Worm (Caenorhabditis elegans): ENCODE data around the gene spe-29.

The spe-29 gene

DNA sequence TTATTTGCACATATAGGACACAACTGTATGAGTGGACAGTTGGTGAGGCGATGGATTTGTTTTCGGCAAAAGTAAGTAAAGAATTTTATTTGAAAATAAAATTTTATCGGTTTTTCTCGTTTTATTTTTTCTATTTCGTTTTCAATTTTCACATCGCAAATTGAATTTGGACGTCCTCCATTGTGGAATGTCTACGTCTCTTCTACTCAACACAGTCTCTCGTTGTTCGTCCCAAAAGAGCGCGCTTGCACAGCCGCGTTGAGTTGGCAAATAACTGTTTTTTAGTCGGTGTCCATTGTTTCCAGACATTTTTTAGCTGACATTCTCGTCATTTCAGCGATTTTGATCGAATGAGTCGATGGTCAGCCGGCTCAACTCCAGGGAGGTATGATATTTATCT lies 34.5 kb upstream of the spe-29 start:
- no peak for TF ChIP-seq ets-7 (tag; optimal IDR thresholded peaks at IDR 0.05)
- no peak for TF ChIP-seq scrt-1 (GFP tag; IDR thresholded peaks at IDR 0.05)
- no peak for TF ChIP-seq ceh-13 (GFP tag; optimal IDR thresholded peaks at IDR 0.05)
- TF ChIP-seq sea-1 (GFP tag; conservative IDR thresholded peaks at IDR 0.05), result no peak
- TF ChIP-seq ceh-36 (tag; optimal IDR thresholded peaks at IDR 0.05), result no peak
- no peak for TF ChIP-seq pes-1 (GFP tag; IDR thresholded peaks at IDR 0.05)
- no peak for TF ChIP-seq hmbx-1 (tag; optimal IDR thresholded peaks at IDR 0.05)
- TF ChIP-seq ama-1 (optimal IDR thresholded peaks at IDR 0.05), result no peak
- no peak for TF ChIP-seq B0310.2 (tag; optimal IDR thresholded peaks at IDR 0.05)
- no peak for TF ChIP-seq hmg-4 (GFP tag; optimal IDR thresholded peaks at IDR 0.05)
- no peak for TF ChIP-seq flt-1 (GFP tag; IDR thresholded peaks at IDR 0.05)
- TF ChIP-seq tbx-11 (GFP tag; IDR thresholded peaks at IDR 0.05), result no peak
- TF ChIP-seq F13C5.2 (tag; optimal IDR thresholded peaks at IDR 0.05), result no peak
- TF ChIP-seq hnd-1 (tag; optimal IDR thresholded peaks at IDR 0.05), result no peak
- no peak for TF ChIP-seq tbx-37 (GFP tag; conservative IDR thresholded peaks at IDR 0.05)

DNA sequence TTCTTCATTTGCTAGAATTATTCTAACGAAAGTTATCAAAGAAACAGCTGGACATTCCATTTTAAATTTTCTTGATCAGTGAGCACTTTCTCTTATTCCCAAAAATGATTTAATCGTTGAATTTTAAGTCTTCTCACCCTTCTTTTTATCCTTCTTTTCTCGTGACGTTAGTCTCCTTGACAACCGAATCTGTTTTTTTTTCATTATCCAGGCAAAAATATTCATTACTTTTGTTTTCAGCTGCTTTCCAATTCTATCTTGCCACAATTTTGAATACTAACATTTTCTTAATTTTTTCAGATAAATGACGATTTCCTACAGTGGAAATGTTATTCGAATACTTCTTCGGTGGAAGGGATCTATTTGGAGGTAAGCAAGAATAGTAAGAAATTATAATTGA lies 30.1 kb upstream of the spe-29 start, which contains the start of gene best-13:
Gene best-13, plus strand, starts transcription at position 301 of the 400 bp plus-strand sequence.
- TF ChIP-seq flt-1 (GFP tag; IDR thresholded peaks at IDR 0.05), result no peak
- no peak for TF ChIP-seq scrt-1 (GFP tag; IDR thresholded peaks at IDR 0.05)
- no peak for TF ChIP-seq aly-1 (tag; optimal IDR thresholded peaks at IDR 0.05)
- TF ChIP-seq F13C5.2 (tag; optimal IDR thresholded peaks at IDR 0.05), result no peak

DNA sequence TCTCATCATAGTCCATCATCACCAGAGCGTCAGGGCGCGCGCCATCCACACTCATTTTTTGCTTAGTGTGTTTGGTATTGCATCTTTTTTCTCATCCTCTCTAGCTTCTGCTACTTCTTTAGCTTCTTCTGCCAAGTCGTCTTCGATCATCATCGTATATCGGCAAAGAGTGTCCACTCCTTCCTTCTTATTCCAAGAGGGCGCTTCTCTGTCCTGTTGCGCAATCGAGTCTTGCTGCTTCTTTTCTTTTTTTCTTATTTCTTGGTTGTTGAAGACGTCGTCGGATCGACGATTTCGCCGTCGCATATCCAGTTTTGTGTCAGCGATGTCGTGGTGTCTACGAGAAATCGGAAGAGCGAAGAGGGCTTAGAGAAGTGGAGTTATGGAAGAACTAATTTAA lies 20.6 kb upstream of the spe-29 start:
- TF ChIP-seq pes-1 (GFP tag; IDR thresholded peaks at IDR 0.05), result no peak
- no peak for TF ChIP-seq aly-1 (tag; optimal IDR thresholded peaks at IDR 0.05)
- no peak for TF ChIP-seq ets-7 (tag; optimal IDR thresholded peaks at IDR 0.05)
- TF ChIP-seq tra-4 (tag; optimal IDR thresholded peaks at IDR 0.05), result no peak
- no peak for TF ChIP-seq sea-1 (GFP tag; conservative IDR thresholded peaks at IDR 0.05)
- TF ChIP-seq scrt-1 (GFP tag; IDR thresholded peaks at IDR 0.05), result no peak
- no peak for TF ChIP-seq ceh-36 (tag; optimal IDR thresholded peaks at IDR 0.05)
- no peak for TF ChIP-seq tbx-11 (GFP tag; IDR thresholded peaks at IDR 0.05)
- TF ChIP-seq hmbx-1 (tag; optimal IDR thresholded peaks at IDR 0.05), result no peak
- TF ChIP-seq ceh-13 (GFP tag; optimal IDR thresholded peaks at IDR 0.05), result no peak
- no peak for TF ChIP-seq hmg-4 (GFP tag; optimal IDR thresholded peaks at IDR 0.05)
- no peak for TF ChIP-seq tbx-37 (GFP tag; conservative IDR thresholded peaks at IDR 0.05)

DNA sequence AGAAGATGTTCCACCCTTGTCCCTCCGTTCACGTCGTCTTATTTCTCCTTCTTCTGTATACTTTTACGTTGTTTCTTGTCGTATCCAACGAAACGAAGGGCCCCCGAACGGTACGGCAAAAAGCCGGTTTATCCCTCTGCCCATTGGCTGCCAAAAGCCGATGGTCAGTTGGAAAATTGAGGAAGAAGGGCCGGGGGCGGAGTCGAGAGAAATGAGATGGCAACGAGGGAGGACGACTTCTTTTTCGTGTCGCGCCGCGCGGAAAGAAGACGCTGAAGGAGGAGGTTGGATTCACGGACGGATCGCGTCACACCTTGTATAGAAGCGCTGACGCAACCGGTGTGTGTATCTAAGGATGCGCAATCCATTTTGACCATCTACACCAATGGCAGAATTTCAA lies 18.6 kb upstream of the spe-29 start:
- TF ChIP-seq tbx-37 (GFP tag; conservative IDR thresholded peaks at IDR 0.05) (no peak), B0310.2 (tag; optimal IDR thresholded peaks at IDR 0.05) (no peak), aly-1 (tag; optimal IDR thresholded peaks at IDR 0.05) (no peak), pes-1 (GFP tag; IDR thresholded peaks at IDR 0.05) (no peak), tra-4 (tag; optimal IDR thresholded peaks at IDR 0.05) (no peak), ets-7 (tag; optimal IDR thresholded peaks at IDR 0.05) (no peak), F13C5.2 (tag; optimal IDR thresholded peaks at IDR 0.05) (no peak), ceh-13 (GFP tag; optimal IDR thresholded peaks at IDR 0.05) (no peak), ama-1 (optimal IDR thresholded peaks at IDR 0.05) (no peak), sea-1 (GFP tag; conservative IDR thresholded peaks at IDR 0.05) (no peak), scrt-1 (GFP tag; IDR thresholded peaks at IDR 0.05) (no peak)

DNA sequence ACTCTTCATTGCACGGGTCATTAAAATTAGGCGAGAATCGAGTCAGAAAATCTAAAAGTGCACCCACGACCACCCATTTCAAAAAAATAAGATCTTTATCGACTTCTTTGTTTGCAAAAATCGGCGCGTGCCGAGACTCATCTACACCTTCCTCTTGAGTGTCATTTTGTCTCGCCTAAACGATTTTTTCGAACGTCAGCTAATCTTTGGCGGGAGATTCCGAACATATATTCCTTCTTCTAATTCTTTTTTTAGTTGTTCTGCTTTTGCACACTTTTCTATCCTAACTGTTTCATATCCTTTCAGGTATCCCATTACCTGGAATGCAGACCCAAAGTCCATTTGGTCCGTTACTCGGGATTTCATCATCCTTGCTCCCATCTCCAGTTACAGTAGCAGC lies 17.5 kb upstream of the spe-29 start, which contains the start of gene bed-3:
Gene bed-3, plus strand, starts transcription at position 301 of the 400 bp plus-strand sequence.
- TF ChIP-seq ceh-36 (tag; optimal IDR thresholded peaks at IDR 0.05), result no peak
- no peak for TF ChIP-seq scrt-1 (GFP tag; IDR thresholded peaks at IDR 0.05)
- TF ChIP-seq B0310.2 (tag; optimal IDR thresholded peaks at IDR 0.05), result no peak
- TF ChIP-seq F13C5.2 (tag; optimal IDR thresholded peaks at IDR 0.05), result no peak
- TF ChIP-seq hmg-4 (GFP tag; optimal IDR thresholded peaks at IDR 0.05), result no peak
- no peak for TF ChIP-seq hmbx-1 (tag; optimal IDR thresholded peaks at IDR 0.05)
- TF ChIP-seq pes-1 (GFP tag; IDR thresholded peaks at IDR 0.05), result no peak
- no peak for TF ChIP-seq ama-1 (optimal IDR thresholded peaks at IDR 0.05)
- TF ChIP-seq tbx-11 (GFP tag; IDR thresholded peaks at IDR 0.05), result no peak
- no peak for TF ChIP-seq ets-7 (tag; optimal IDR thresholded peaks at IDR 0.05)
- TF ChIP-seq sea-1 (GFP tag; conservative IDR thresholded peaks at IDR 0.05), result no peak
- TF ChIP-seq hnd-1 (tag; optimal IDR thresholded peaks at IDR 0.05), result no peak
- no peak for TF ChIP-seq tbx-37 (GFP tag; conservative IDR thresholded peaks at IDR 0.05)
- no peak for TF ChIP-seq aly-1 (tag; optimal IDR thresholded peaks at IDR 0.05)
- no peak for TF ChIP-seq flt-1 (GFP tag; IDR thresholded peaks at IDR 0.05)
- no peak for TF ChIP-seq tra-4 (tag; optimal IDR thresholded peaks at IDR 0.05)
- TF ChIP-seq ceh-13 (GFP tag; optimal IDR thresholded peaks at IDR 0.05), result no peak

DNA sequence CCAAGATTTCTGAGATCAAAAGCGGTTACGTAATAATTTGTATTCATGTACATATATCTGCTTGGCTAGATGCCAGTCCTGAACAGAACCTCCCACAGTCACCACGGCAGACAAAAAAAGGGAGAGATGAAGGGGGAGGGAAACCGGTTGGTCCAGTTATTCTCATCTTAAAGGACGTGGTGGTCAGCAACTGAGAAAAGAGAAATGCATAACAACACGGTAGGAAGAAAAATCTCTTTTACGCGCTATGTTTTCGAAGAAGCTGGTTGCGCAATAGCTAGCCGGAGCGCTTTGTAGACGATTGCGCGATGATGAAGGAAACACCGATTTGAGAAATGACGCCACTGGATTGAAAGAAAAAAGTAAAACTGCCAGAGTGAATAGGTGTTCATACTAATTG lies 15.7 kb upstream of the spe-29 start:
- no peak for TF ChIP-seq hmg-4 (GFP tag; optimal IDR thresholded peaks at IDR 0.05)
- no peak for TF ChIP-seq ceh-13 (GFP tag; optimal IDR thresholded peaks at IDR 0.05)
- no peak for TF ChIP-seq tbx-11 (GFP tag; IDR thresholded peaks at IDR 0.05)
- TF ChIP-seq ama-1 (optimal IDR thresholded peaks at IDR 0.05), result no peak
- TF ChIP-seq F13C5.2 (tag; optimal IDR thresholded peaks at IDR 0.05), result no peak
- TF ChIP-seq pes-1 (GFP tag; IDR thresholded peaks at IDR 0.05), result no peak
- TF ChIP-seq ets-7 (tag; optimal IDR thresholded peaks at IDR 0.05), result no peak
- no peak for TF ChIP-seq hmbx-1 (tag; optimal IDR thresholded peaks at IDR 0.05)
- no peak for TF ChIP-seq hnd-1 (tag; optimal IDR thresholded peaks at IDR 0.05)
- no peak for TF ChIP-seq sea-1 (GFP tag; conservative IDR thresholded peaks at IDR 0.05)
- TF ChIP-seq tra-4 (tag; optimal IDR thresholded peaks at IDR 0.05), result no peak
- no peak for TF ChIP-seq flt-1 (GFP tag; IDR thresholded peaks at IDR 0.05)
- no peak for TF ChIP-seq scrt-1 (GFP tag; IDR thresholded peaks at IDR 0.05)
- TF ChIP-seq tbx-37 (GFP tag; conservative IDR thresholded peaks at IDR 0.05), result no peak
- TF ChIP-seq ceh-36 (tag; optimal IDR thresholded peaks at IDR 0.05), result no peak
- TF ChIP-seq aly-1 (tag; optimal IDR thresholded peaks at IDR 0.05), result no peak
- no peak for TF ChIP-seq B0310.2 (tag; optimal IDR thresholded peaks at IDR 0.05)

DNA sequence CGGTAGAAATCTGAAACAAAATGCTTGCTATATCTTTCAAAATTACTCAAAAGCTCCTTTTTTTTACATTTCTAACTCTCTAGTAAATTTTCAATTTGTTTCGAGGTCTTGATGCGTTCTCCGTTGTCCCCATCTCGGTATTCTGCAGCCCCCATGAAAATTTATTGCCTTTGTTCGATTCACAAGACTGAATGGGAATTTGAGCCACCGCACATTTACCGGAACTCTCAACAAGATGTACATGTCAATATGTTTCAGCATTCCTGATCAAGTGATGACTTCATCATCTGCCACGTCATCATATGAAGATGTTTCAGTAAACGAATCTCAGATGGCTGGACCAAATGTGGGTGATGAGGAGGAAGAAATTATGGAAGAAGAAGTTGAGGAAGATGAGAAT lies 13.3 kb upstream of the spe-29 start:
- TF ChIP-seq scrt-1 (GFP tag; IDR thresholded peaks at IDR 0.05) (no peak), ceh-36 (tag; optimal IDR thresholded peaks at IDR 0.05) (no peak), flt-1 (GFP tag; IDR thresholded peaks at IDR 0.05) (no peak), F13C5.2 (tag; optimal IDR thresholded peaks at IDR 0.05) (no peak), ceh-13 (GFP tag; optimal IDR thresholded peaks at IDR 0.05) (no peak), hmg-4 (GFP tag; optimal IDR thresholded peaks at IDR 0.05) (no peak), ama-1 (optimal IDR thresholded peaks at IDR 0.05) (no peak), tra-4 (tag; optimal IDR thresholded peaks at IDR 0.05) (no peak), aly-1 (tag; optimal IDR thresholded peaks at IDR 0.05) (no peak)
